Worm (Caenorhabditis elegans): ENCODE data around the gene C56C10.4.

DNA sequence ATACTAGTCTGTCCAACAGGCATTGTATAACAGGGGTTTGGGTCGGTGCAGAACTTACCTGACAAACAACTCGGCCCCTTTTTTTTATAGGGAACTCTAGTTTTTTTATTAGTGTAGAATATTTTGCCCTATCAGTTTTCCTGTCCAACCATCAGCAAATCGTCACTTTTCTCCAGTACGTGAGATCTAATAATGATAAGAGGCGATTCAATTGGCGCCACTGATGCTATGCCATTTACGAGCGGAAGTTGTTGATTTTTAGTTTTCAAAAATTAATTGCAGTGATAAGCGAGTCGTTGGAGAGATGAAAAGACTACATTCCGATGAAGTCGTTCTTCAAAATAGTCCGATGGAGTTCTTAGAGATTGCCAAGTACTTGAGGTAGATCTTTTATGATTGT lies 45.5 kb downstream of the C56C10.4 start:
- TF ChIP-seq unc-62 (GFP tag; optimal IDR thresholded peaks at IDR 0.05) (no peak), nhr-12 (tag; optimal IDR thresholded peaks at IDR 0.05) (no peak)

Measured in whole organism, L3 larva.